Worm (Caenorhabditis elegans): ENCODE data around the gene F56A8.4.

- TF ChIP-seq unc-62 (GFP tag; optimal IDR thresholded peaks at IDR 0.05) (no peak), elt-2 (tag; optimal IDR thresholded peaks at IDR 0.05) (no peak), unc-86 (tag; optimal IDR thresholded peaks at IDR 0.05) (no peak), isw-1 (GFP tag; IDR thresholded peaks at IDR 0.05) (no peak), ama-1 (optimal IDR thresholded peaks at IDR 0.05) (no peak), dpl-1 (GFP tag; optimal IDR thresholded peaks at IDR 0.05) (no peak), aly-2 (tag; optimal IDR thresholded peaks at IDR 0.05) (no peak), lin-15B (tag; optimal IDR thresholded peaks at IDR 0.05) (no peak), nhr-76 (tag; optimal IDR thresholded peaks at IDR 0.05) (no peak), pag-3 (tag; optimal IDR thresholded peaks at IDR 0.05; ENCODE audit: borderline replicate concordance, insufficient read depth) (no peak), nhr-237 (tag; optimal IDR thresholded peaks at IDR 0.05) (no peak), pqm-1 (tag; optimal IDR thresholded peaks at IDR 0.05) (no peak), lin-39 (tag; optimal IDR thresholded peaks at IDR 0.05) (no peak), dsc-1 (tag; optimal IDR thresholded peaks at IDR 0.05) (no peak)
These were observed 2.7 kb upstream of the F56A8.4 start for ce11 chrIII:13260344-13260743.
